Fruit fly (Drosophila melanogaster) whole organism, embryonic: ENCODE data around the gene CG11999.
A peak's percentile ranks its signal among the peaks of the same experiment; 100 is the strongest.

Experiments used
- ATbp ChIP-seq: fragments of 200-800 bp; sonication (Bioruptor generic); optimal IDR thresholded peaks from 2 replicates; lab custom pipeline; 2017; ENCODE audit warnings: missing biosample characterization, mild to moderate bottlenecking, missing genetic modification characterization, missing genetic modification reagents
- BtbVII ChIP-seq: fragments of 200-800 bp; sonication (Bioruptor generic); optimal IDR thresholded peaks from 3 replicates; lab custom pipeline; 2017; ENCODE audit warnings: missing biosample characterization, mild to moderate bottlenecking, missing genetic modification characterization
- CG12219 ChIP-seq: fragments of 200-800 bp; sonication (Bioruptor generic); optimal IDR thresholded peaks from 3 replicates; lab custom pipeline; 2018; ENCODE audit warnings: missing biosample characterization, mild to moderate bottlenecking, missing genetic modification characterization
- CG15479 ChIP-seq: fragments of 200-800 bp; sonication (Bioruptor generic); optimal IDR thresholded peaks from 3 replicates; lab custom pipeline; 2019; ENCODE audit warnings: missing biosample characterization, mild to moderate bottlenecking, missing genetic modification characterization, moderate library complexity
- CG1603 ChIP-seq: fragments of 200-800 bp; sonication (Bioruptor generic); optimal IDR thresholded peaks from 2 replicates; lab custom pipeline; 2019; ENCODE audit warnings: missing biosample characterization, mild to moderate bottlenecking, missing genetic modification characterization, moderate library complexity
- CG17568 ChIP-seq: fragments of 200-800 bp; sonication (Bioruptor generic); optimal IDR thresholded peaks from 2 replicates; lab custom pipeline; 2018; ENCODE audit warnings: missing biosample characterization, mild to moderate bottlenecking, missing genetic modification characterization, moderate library complexity
- CG18262 ChIP-seq: fragments of 200-800 bp; optimal IDR thresholded peaks from 3 replicates; lab custom pipeline; 2019; ENCODE audit warnings: missing biosample characterization, mild to moderate bottlenecking, missing genetic modification characterization, moderate library complexity
- CG2202 ChIP-seq: fragments of 200-800 bp; sonication (Bioruptor generic); optimal IDR thresholded peaks from 2 replicates; lab custom pipeline; 2018; ENCODE audit warnings: missing biosample characterization, mild to moderate bottlenecking, missing genetic modification characterization
- CG2875 ChIP-seq: fragments of 200-800 bp; sonication (Bioruptor generic); optimal IDR thresholded peaks from 2 replicates; lab custom pipeline; 2017; ENCODE audit warnings: missing biosample characterization, mild to moderate bottlenecking, missing genetic modification characterization, missing genetic modification reagents
- CG31365 ChIP-seq: fragments of 200-800 bp; sonication (Bioruptor generic); optimal IDR thresholded peaks from 2 replicates; lab custom pipeline; 2018; ENCODE audit warnings: missing biosample characterization, mild to moderate bottlenecking, missing genetic modification characterization
- CG3281 ChIP-seq: fragments of 200-800 bp; sonication (Bioruptor generic); optimal IDR thresholded peaks from 3 replicates; lab custom pipeline; 2017; ENCODE audit warnings: missing biosample characterization, mild to moderate bottlenecking, missing genetic modification characterization
- CG3847 ChIP-seq: fragments of 200-800 bp; sonication (Bioruptor generic); IDR thresholded peaks from 2 replicates; pipeline ENCODE4 v1.3.6; 2022; ENCODE audit warnings: missing biosample characterization, missing genetic modification characterization
- CG4707 ChIP-seq: fragments of 200-800 bp; sonication (Bioruptor generic); optimal IDR thresholded peaks from 2 replicates; lab custom pipeline; 2018; ENCODE audit warnings: missing biosample characterization, mild to moderate bottlenecking, missing genetic modification characterization, moderate library complexity
- CG6683 ChIP-seq: fragments of 200-800 bp; sonication (Bioruptor generic); optimal IDR thresholded peaks from 2 replicates; lab custom pipeline; 2017; ENCODE audit warnings: missing biosample characterization, mild to moderate bottlenecking, missing genetic modification characterization, missing genetic modification reagents
- CG6689 ChIP-seq: fragments of 200-800 bp; sonication (Bioruptor generic); IDR thresholded peaks from 2 replicates; pipeline ENCODE4 v1.3.6; 2022; ENCODE audit warnings: missing biosample characterization, missing genetic modification characterization
- CG6813 ChIP-seq: fragments of 200-800 bp; sonication (Bioruptor generic); optimal IDR thresholded peaks from 2 replicates; lab custom pipeline; 2017; ENCODE audit warnings: missing biosample characterization, missing genetic modification characterization, mild to moderate bottlenecking, moderate library complexity, missing genetic modification reagents
- CG7928 ChIP-seq: fragments of 200-800 bp; sonication (Bioruptor generic); optimal IDR thresholded peaks from 2 replicates; lab custom pipeline; 2017; ENCODE audit warnings: missing biosample characterization, mild to moderate bottlenecking, missing genetic modification characterization
- CG7987 ChIP-seq: fragments of 200-800 bp; sonication (Bioruptor generic); optimal IDR thresholded peaks from 2 replicates; lab custom pipeline; 2018; ENCODE audit warnings: missing biosample characterization, mild to moderate bottlenecking, missing genetic modification characterization, moderate library complexity
- CG8290 ChIP-seq, 3 experiments: fragments of 200-800 bp; sonication (Bioruptor generic); optimal IDR thresholded peaks; 2 replicates each; lab custom pipeline; 2016 to 2019; ENCODE audit warnings: missing biosample characterization in 3 of 3, missing genetic modification characterization in 3 of 3, mild to moderate bottlenecking in 2 of 3, moderate library complexity in 1 of 3
- CG8359 ChIP-seq: fragments of 200-800 bp; sonication (Bioruptor generic); optimal IDR thresholded peaks from 2 replicates; lab custom pipeline; 2017; ENCODE audit warnings: missing biosample characterization, mild to moderate bottlenecking, missing genetic modification characterization, borderline replicate concordance
- CG8944 ChIP-seq: fragments of 200-800 bp; sonication (Bioruptor generic); optimal IDR thresholded peaks from 3 replicates; lab custom pipeline; 2016; ENCODE audit warnings: missing biosample characterization, missing genetic modification characterization
- D ChIP-seq, 2 experiments: fragments of 200-800 bp in 1 of 2; fragments of >200 bp in 1 of 2; sonication (Bioruptor generic) in 1 of 2; optimal IDR thresholded peaks; 2 replicates in 1 of 2; 3 replicates in 1 of 2; lab custom pipeline; 2017; ENCODE audit warnings: mild to moderate bottlenecking in 1 of 2, missing biosample characterization in 1 of 2, missing genetic modification characterization in 1 of 2, missing genetic modification reagents in 1 of 2
- H2.0 ChIP-seq: fragments of 200-800 bp; sonication (Bioruptor generic); IDR thresholded peaks from 2 replicates; pipeline ENCODE4 v1.3.6; 2022; ENCODE audit warnings: missing biosample characterization, missing genetic modification characterization
- Kr ChIP-seq: fragments of 200-800 bp; sonication (Bioruptor generic); optimal IDR thresholded peaks from 2 replicates; lab custom pipeline; 2017; ENCODE audit warnings: missing biosample characterization, mild to moderate bottlenecking, missing genetic modification characterization
- Lpt ChIP-seq: fragments of >200 bp; optimal IDR thresholded peaks from 2 replicates; lab custom pipeline; 2018; ENCODE audit warnings: missing biosample characterization, missing genetic modification characterization
- Meics ChIP-seq: fragments of 200-800 bp; sonication (Bioruptor generic); optimal IDR thresholded peaks from 2 replicates; lab custom pipeline; 2017; ENCODE audit warnings: missing biosample characterization, mild to moderate bottlenecking, missing genetic modification characterization
- Pdp1 ChIP-seq, 2 experiments: fragments of 200-800 bp; sonication (Bioruptor generic); optimal IDR thresholded peaks; 3 replicates each; lab custom pipeline; 2016; ENCODE audit warnings: missing biosample characterization in 2 of 2, missing genetic modification characterization in 2 of 2, mild to moderate bottlenecking in 1 of 2, moderate library complexity in 1 of 2
- Xrp1 ChIP-seq: fragments of 200-800 bp; sonication (Bioruptor generic); IDR thresholded peaks from 2 replicates; pipeline ENCODE4 v1.3.6; 2022; ENCODE audit warnings: missing biosample characterization, missing genetic modification characterization
- cad ChIP-seq: fragments of >200 bp; optimal IDR thresholded peaks from 2 replicates; lab custom pipeline; 2017; ENCODE audit warnings: missing biosample characterization, missing genetic modification characterization
- dmrt11E ChIP-seq: fragments of 200-800 bp; sonication (Bioruptor generic); optimal IDR thresholded peaks from 3 replicates; lab custom pipeline; 2018; ENCODE audit warnings: missing biosample characterization, mild to moderate bottlenecking, missing genetic modification characterization, moderate library complexity
- fd102C ChIP-seq: fragments of 200-800 bp; sonication (Bioruptor generic); optimal IDR thresholded peaks from 2 replicates; lab custom pipeline; 2018; ENCODE audit warnings: missing biosample characterization, mild to moderate bottlenecking, missing genetic modification characterization, moderate library complexity
- gem ChIP-seq: fragments of 200-800 bp; sonication (Bioruptor generic); optimal IDR thresholded peaks from 2 replicates; lab custom pipeline; 2019; ENCODE audit warnings: missing biosample characterization, mild to moderate bottlenecking, missing genetic modification characterization, moderate library complexity
- grn ChIP-seq: fragments of 200-800 bp; sonication (Bioruptor generic); optimal IDR thresholded peaks from 3 replicates; lab custom pipeline; 2017; ENCODE audit warnings: missing biosample characterization, missing genetic modification characterization
- gt ChIP-seq: fragments of 200-800 bp; sonication (Bioruptor generic); IDR thresholded peaks from 2 replicates; pipeline ENCODE4 v1.3.6; 2022; ENCODE audit warnings: missing biosample characterization, missing genetic modification characterization
- lab ChIP-seq: fragments of 200-800 bp; sonication (Bioruptor generic); optimal IDR thresholded peaks from 3 replicates; lab custom pipeline; 2017; ENCODE audit warnings: missing biosample characterization, missing genetic modification characterization, mild to moderate bottlenecking, moderate library complexity, missing genetic modification reagents
- lilli ChIP-seq: fragments of 200-800 bp; sonication (Bioruptor generic); optimal IDR thresholded peaks from 3 replicates; lab custom pipeline; 2016; ENCODE audit warnings: missing biosample characterization, missing genetic modification characterization
- lov ChIP-seq, 2 experiments: fragments of 200-800 bp in 1 of 2; fragments of >200 bp in 1 of 2; sonication (Bioruptor generic) in 1 of 2; IDR thresholded peaks in 1 of 2; optimal IDR thresholded peaks in 1 of 2; 2 replicates in 1 of 2; 3 replicates in 1 of 2; pipeline versions ENCODE4 v1.3.6 to Lab custom; 2017 to 2022; ENCODE audit warnings: missing biosample characterization in 1 of 2, missing genetic modification characterization in 1 of 2
- mirr ChIP-seq: fragments of 200-800 bp; sonication (Bioruptor generic); optimal IDR thresholded peaks from 3 replicates; lab custom pipeline; 2018; ENCODE audit warnings: missing biosample characterization, mild to moderate bottlenecking, missing genetic modification characterization
- odd ChIP-seq: fragments of 200-800 bp; sonication (Bioruptor generic); optimal IDR thresholded peaks from 2 replicates; lab custom pipeline; 2017; ENCODE audit warnings: missing biosample characterization, mild to moderate bottlenecking, missing genetic modification characterization
- onecut ChIP-seq: fragments of 200-800 bp; sonication (Bioruptor generic); IDR thresholded peaks from 2 replicates; pipeline ENCODE4 v1.3.6; 2022; ENCODE audit warnings: missing biosample characterization, missing genetic modification characterization
- otp ChIP-seq: fragments of 200-800 bp; sonication (Bioruptor generic); IDR thresholded peaks from 3 replicates; pipeline ENCODE4, ENCODE4 v1.3.6; 2022; ENCODE audit warnings: missing biosample characterization, missing genetic modification characterization
- pfk ChIP-seq: fragments of 200-800 bp; sonication (Bioruptor generic); optimal IDR thresholded peaks from 2 replicates; lab custom pipeline; 2018; ENCODE audit warnings: missing biosample characterization, mild to moderate bottlenecking, missing genetic modification characterization, moderate library complexity
- sd ChIP-seq: fragments of 200-800 bp; sonication (Bioruptor generic); optimal IDR thresholded peaks from 3 replicates; lab custom pipeline; 2018; ENCODE audit warnings: missing biosample characterization, mild to moderate bottlenecking, missing genetic modification characterization, moderate library complexity
- sens ChIP-seq: fragments of 200-800 bp; sonication (Bioruptor generic); peaks from one replicate; lab custom pipeline; 2016; ENCODE audit warnings: missing biosample characterization, missing genetic modification characterization
- sens-2 ChIP-seq: fragments of 200-800 bp; sonication (Bioruptor generic); IDR thresholded peaks from 2 replicates; pipeline ENCODE4 v1.3.6; 2022; ENCODE audit warnings: missing biosample characterization, missing genetic modification characterization
- tna ChIP-seq: fragments of 200-800 bp; sonication (Bioruptor generic); IDR thresholded peaks from 2 replicates; pipeline ENCODE4 v1.3.6; 2022; ENCODE audit warnings: missing biosample characterization, missing genetic modification characterization; ENCODE audit not compliant: partially characterized antibody
- toy ChIP-seq: fragments of 200-800 bp; sonication (Bioruptor generic); IDR thresholded peaks from 2 replicates; pipeline ENCODE4 v1.3.6; 2022; ENCODE audit warnings: missing biosample characterization, missing genetic modification characterization
- unpg ChIP-seq: fragments of 200-800 bp; sonication (Bioruptor generic); optimal IDR thresholded peaks from 3 replicates; lab custom pipeline; 2018; ENCODE audit warnings: missing biosample characterization, mild to moderate bottlenecking, missing genetic modification characterization, moderate library complexity

CG11999 gene

dm6 chr3R:5320672-5321071 lies 33.9 kb downstream of the CG11999 start (continued):
- TF ChIP-seq cad (GFP tag; lab: Kevin White, UChicago) (peak; percentile 79), CG6813 (GFP tag; lab: Kevin White, UChicago) (peak; percentile 55), lov (optimal IDR thresholded peaks at IDR 0.05; lab: Kevin White, UChicago) (no peak), lov (GFP tag; IDR thresholded peaks at IDR 0.05; lab: Robert Waterston, UW) (0 out of 3 replicates have a peak, but pooled peaks have one; percentile 57), grn (GFP tag; lab: Kevin White, UChicago) (peak; percentile 21), lilli (GFP tag; lab: Kevin White, UChicago) (no peak), sens (GFP tag; lab: Kevin White, UChicago) (peak; percentile 76), CG2875 (GFP tag; lab: Kevin White, UChicago) (peak; percentile 1), BtbVII (GFP tag; lab: Kevin White, UChicago) (peak; percentile 41), sens-2 (GFP tag; lab: Robert Waterston, UW) (no peak), CG15479 (GFP tag; lab: Kevin White, UChicago) (peak; percentile 7), D (optimal IDR thresholded peaks at IDR 0.05; lab: Kevin White, UChicago) (no peak), D (GFP tag; optimal IDR thresholded peaks at IDR 0.05; lab: Kevin White, UChicago) (peak; percentile 17), gem (tag; lab: Kevin White, UChicago) (peak; percentile 8), Xrp1 (GFP tag; lab: Robert Waterston, UW) (peak; percentile 26; the same call in 1 of the 2 replicates), lab (GFP tag; lab: Kevin White, UChicago) (peak; percentile 42), toy (GFP tag; lab: Robert Waterston, UW) (no peak), tna (no peak), odd (GFP tag; lab: Kevin White, UChicago) (peak; percentile 49), unpg (GFP tag; lab: Kevin White, UChicago) (peak; percentile 26), Kr (GFP tag; lab: Kevin White, UChicago) (peak; percentile 26), mirr (GFP tag; lab: Kevin White, UChicago) (peak; percentile 4), gt (GFP tag; lab: Robert Waterston, UW) (no peak), H2.0 (no peak), CG4707 (GFP tag; lab: Kevin White, UChicago) (peak; percentile 24), dmrt11E (tag; lab: Kevin White, UChicago) (peak; percentile 37), ATbp (GFP tag; lab: Kevin White, UChicago) (peak; percentile 35), CG3847 (GFP tag; lab: Robert Waterston, UW) (no peak), CG8944 (GFP tag; lab: Kevin White, UChicago) (no peak), CG8290 (GFP tag; optimal IDR thresholded peaks at IDR 0.05; lab: Kevin White, UChicago) (no peak), CG8290 (tag; optimal IDR thresholded peaks at IDR 0.05; lab: Kevin White, UChicago) (peak in 1 of 2 experiments; percentile 30), CG17568 (GFP tag; lab: Kevin White, UChicago) (peak; percentile 38), Pdp1 (GFP tag; optimal IDR thresholded peaks at IDR 0.05; lab: Kevin White, UChicago) (peak in 1 of 2 experiments; percentile 25), CG3281 (GFP tag; lab: Kevin White, UChicago) (no peak), CG7928 (GFP tag; lab: Kevin White, UChicago) (no peak), sd (peak; percentile 10), CG6689 (GFP tag; lab: Robert Waterston, UW) (no peak), otp (GFP tag; lab: Robert Waterston, UW) (0 out of 3 replicates have a peak, but pooled peaks have one; percentile 11), fd102C (GFP tag; lab: Kevin White, UChicago) (peak; percentile 34), CG8359 (peak; percentile 35), CG1603 (tag; lab: Kevin White, UChicago) (peak; percentile 32), onecut (GFP tag; lab: Robert Waterston, UW) (peak; percentile 28; the same call in 1 of the 2 replicates), Meics (GFP tag; lab: Kevin White, UChicago) (peak; percentile 5), CG12219 (GFP tag; lab: Kevin White, UChicago) (peak; percentile 10), CG2202 (peak; percentile 22), CG31365 (tag; lab: Kevin White, UChicago) (no peak), CG18262 (tag; lab: Kevin White, UChicago) (peak; percentile 8), pfk (no peak), CG7987 (peak; percentile 45), Lpt (GFP tag; lab: Kevin White, UChicago) (no peak), CG6683 (no peak)
